Fruit fly (Drosophila melanogaster): ENCODE measurements around the gene CG17026.

CG17026 gene

DNA sequence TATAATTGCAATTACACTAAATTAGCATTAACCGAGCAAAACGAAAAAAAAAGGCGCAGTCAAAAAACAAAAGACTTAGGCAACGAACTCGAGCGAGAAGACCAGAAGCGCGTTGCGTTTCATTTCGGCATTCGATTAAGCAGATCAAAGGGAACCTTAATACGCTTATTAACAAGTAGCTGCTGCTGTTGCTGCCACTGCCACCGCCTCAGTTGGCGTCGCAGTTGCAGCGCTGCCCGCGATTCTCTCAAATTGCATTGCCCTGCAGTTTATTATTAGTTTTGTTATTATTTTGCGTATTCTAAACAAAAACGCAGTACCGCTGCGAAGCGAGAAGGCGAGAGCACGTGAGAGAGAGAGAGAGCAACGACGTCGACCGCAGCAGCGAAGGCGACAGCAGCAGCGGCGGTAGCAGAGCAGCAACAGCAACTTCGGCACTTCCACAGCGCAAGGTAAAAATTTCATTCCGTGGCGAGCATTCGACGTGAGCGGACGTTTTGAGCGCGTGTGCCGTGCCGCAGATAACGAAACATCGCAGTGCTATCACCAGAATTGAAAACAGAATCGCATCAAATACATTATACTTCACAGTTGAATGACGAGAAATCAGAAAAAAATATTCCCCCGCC lies 48.0 kb downstream of the CG17026 start, which contains the start of gene Notum (continued):
- TF ChIP-seq CG11456 (GFP tag; IDR thresholded peaks at IDR 0.05) (0 out of 3 replicates have a peak, but pooled peaks have one; percentile 30), CG2199 (GFP tag; IDR thresholded peaks at IDR 0.05) (peak; percentile 88; the same call in 2 of the 3 replicates), CG16863 (GFP tag; optimal IDR thresholded peaks at IDR 0.05) (peak; percentile 11), sd (tag; optimal IDR thresholded peaks at IDR 0.05) (peak; percentile 0), Bgb (GFP tag; IDR thresholded peaks at IDR 0.05; ENCODE audit: partially characterized antibody) (peak; percentile 57; the same call in 1 of the 2 replicates), nau (GFP tag; optimal IDR thresholded peaks at IDR 0.05) (no peak), sug (tag; optimal IDR thresholded peaks at IDR 0.05) (no peak), Stat92E (GFP tag; optimal IDR thresholded peaks at IDR 0.05) (peak in 1 of 3 experiments; percentile 63), vvl (GFP tag; IDR thresholded peaks at IDR 0.05) (peak; percentile 44), CG30431 (GFP tag; optimal IDR thresholded peaks at IDR 0.05) (no peak), CG11247 (GFP tag; IDR thresholded peaks at IDR 0.05) (0 out of 2 replicates have a peak, but pooled peaks have one; percentile 37), CG10147 (GFP tag; optimal IDR thresholded peaks at IDR 0.05) (no peak), Jarid2 (GFP tag; optimal IDR thresholded peaks at IDR 0.05) (peak; percentile 87), en (GFP tag; optimal IDR thresholded peaks at IDR 0.05) (no peak), CG31441 (GFP tag; IDR thresholded peaks at IDR 0.05) (no peak), CG6272 (GFP tag; IDR thresholded peaks at IDR 0.05) (0 out of 2 replicates have a peak, but pooled peaks have one; percentile 13), CG14441 (GFP tag; IDR thresholded peaks at IDR 0.05) (0 out of 2 replicates have a peak, but pooled peaks have one; percentile 11), chm (GFP tag; IDR thresholded peaks at IDR 0.05) (0 out of 2 replicates have a peak, but pooled peaks have one; percentile 37), CG30020 (tag; optimal IDR thresholded peaks at IDR 0.05) (no peak), CG13296 (GFP tag; optimal IDR thresholded peaks at IDR 0.05) (no peak), CG15479 (GFP tag; optimal IDR thresholded peaks at IDR 0.05) (peak; percentile 91), HLHmδ (GFP tag; optimal IDR thresholded peaks at IDR 0.05) (peak; percentile 47), C15 (GFP tag; IDR thresholded peaks at IDR 0.05) (no peak), Gsc (GFP tag; IDR thresholded peaks at IDR 0.05) (no peak), Elba2 (GFP tag; optimal IDR thresholded peaks at IDR 0.05) (no peak), CG14014 (GFP tag; IDR thresholded peaks at IDR 0.05) (no peak), MESR4 (GFP tag; optimal IDR thresholded peaks at IDR 0.05) (no peak), CG9727 (GFP tag; optimal IDR thresholded peaks at IDR 0.05) (peak; percentile 2), gsb-n (tag; optimal IDR thresholded peaks at IDR 0.05) (peak; percentile 18), ci (GFP tag; IDR thresholded peaks at IDR 0.05) (peak; percentile 40; the same call in 1 of the 3 replicates), prd (optimal IDR thresholded peaks at IDR 0.05) (no peak), prd (GFP tag; IDR thresholded peaks at IDR 0.05) (peak; percentile 9; the same call in 1 of the 3 replicates), jing (GFP tag; optimal IDR thresholded peaks at IDR 0.05) (no peak), MBD-R2 (GFP tag; IDR thresholded peaks at IDR 0.05) (no peak), grn (GFP tag; optimal IDR thresholded peaks at IDR 0.05) (peak; percentile 27), B-H2 (GFP tag; optimal IDR thresholded peaks at IDR 0.05) (no peak), corto (GFP tag; optimal IDR thresholded peaks at IDR 0.05) (no peak), CG7271 (tag; optimal IDR thresholded peaks at IDR 0.05) (peak; percentile 17), CG1832 (GFP tag; optimal IDR thresholded peaks at IDR 0.05) (peak; percentile 69), Sry-δ (GFP tag; optimal IDR thresholded peaks at IDR 0.05) (no peak), Med (GFP tag) (peak; percentile 71), Adf1 (GFP tag; IDR thresholded peaks at IDR 0.05) (peak; percentile 93), shn (GFP tag; optimal IDR thresholded peaks at IDR 0.05) (no peak), pb (GFP tag; optimal IDR thresholded peaks at IDR 0.05) (no peak), phol (tag; optimal IDR thresholded peaks at IDR 0.05) (no peak), CG32532 (GFP tag; IDR thresholded peaks at IDR 0.05) (peak; percentile 34; the same call in 1 of the 2 replicates), Xrp1 (GFP tag; IDR thresholded peaks at IDR 0.05) (0 out of 2 replicates have a peak, but pooled peaks have one; percentile 4), ato (GFP tag; IDR thresholded peaks at IDR 0.05; ENCODE audit: partially characterized antibody) (peak; percentile 28; the same call in 1 of the 2 replicates), dpn (GFP tag; optimal IDR thresholded peaks at IDR 0.05) (no peak)

Measured in whole organism, embryonic.